Worm (Caenorhabditis elegans) whole organism, young adult: ENCODE results near the gene rabn-5.

Experiments used
- F10E7.11 ChIP-seq: sonication (generic microtip); optimal IDR thresholded peaks from 2 replicates; lab custom pipeline; 2017; ENCODE audit warnings: mild to moderate bottlenecking, missing genetic modification characterization, moderate library complexity, missing compliant biosample characterization
- F55B11.4 ChIP-seq: sonication (generic microtip); optimal IDR thresholded peaks from 2 replicates; lab custom pipeline; 2016; ENCODE audit warnings: missing compliant biosample characterization, missing genetic modification characterization, borderline replicate concordance; ENCODE audit not compliant: insufficient read depth
- Y53F4B.3 ChIP-seq: fragments of 200-800 bp; sonication (Bioruptor generic); IDR thresholded peaks from 2 replicates; pipeline ENCODE4 v1.3.6; 2022; ENCODE audit warnings: missing genetic modification reagents, missing genetic modification characterization, missing compliant biosample characterization
- Y53G8AR.9 ChIP-seq: fragments of 200-800 bp; sonication (Bioruptor generic); conservative IDR thresholded peaks from 2 replicates; pipeline ENCODE4 v1.3.6; 2022; ENCODE audit warnings: missing genetic modification reagents, missing genetic modification characterization, missing compliant biosample characterization
- ZK185.1 ChIP-seq: sonication (generic microtip); optimal IDR thresholded peaks from 2 replicates; lab custom pipeline; 2016; ENCODE audit warnings: mild to moderate bottlenecking, missing genetic modification characterization, missing compliant biosample characterization; ENCODE audit not compliant: poor library complexity, severe bottlenecking
- aptf-2 ChIP-seq: fragments of 200-800 bp; sonication (Bioruptor generic); conservative IDR thresholded peaks from 2 replicates; pipeline ENCODE4 v1.3.6; 2022; ENCODE audit warnings: missing genetic modification reagents, missing genetic modification characterization, missing compliant biosample characterization
- atf-7 ChIP-seq: sonication (generic microtip); optimal IDR thresholded peaks from 2 replicates; lab custom pipeline; 2017; ENCODE audit warnings: mild to moderate bottlenecking, missing genetic modification characterization, missing compliant biosample characterization
- attf-6 ChIP-seq: fragments of 200-800 bp; sonication (Bioruptor generic); IDR thresholded peaks from 2 replicates; pipeline ENCODE4 v1.3.6; 2022; ENCODE audit warnings: missing genetic modification reagents, missing genetic modification characterization, missing compliant biosample characterization
- bed-2 ChIP-seq: fragments of 200-800 bp; sonication (Bioruptor generic); IDR thresholded peaks from 2 replicates; pipeline ENCODE4 v1.3.6; 2022; ENCODE audit warnings: missing genetic modification reagents, missing genetic modification characterization, missing compliant biosample characterization
- cebp-1 ChIP-seq, 2 experiments: fragments of 200-800 bp in 1 of 2; sonication (Bioruptor generic) in 1 of 2; sonication (generic microtip) in 1 of 2; IDR thresholded peaks in 1 of 2; optimal IDR thresholded peaks in 1 of 2; 2 replicates each; pipeline versions ENCODE4 v1.3.6 to Lab custom; 2017 to 2022; ENCODE audit warnings: missing compliant biosample characterization in 2 of 2, missing genetic modification characterization in 2 of 2, mild to moderate bottlenecking in 1 of 2, missing genetic modification reagents in 1 of 2, moderate library complexity in 1 of 2
- ceh-27 ChIP-seq: fragments of 200-800 bp; sonication (Bioruptor generic); optimal IDR thresholded peaks from 2 replicates; lab custom pipeline; 2018; ENCODE audit warnings: mild to moderate bottlenecking, missing genetic modification characterization, moderate library complexity, missing compliant biosample characterization
- dox-1 ChIP-seq: fragments of 200-800 bp; sonication (Bioruptor generic); IDR thresholded peaks from 2 replicates; pipeline ENCODE4 v1.3.6; 2022; ENCODE audit warnings: missing genetic modification reagents, missing genetic modification characterization, missing compliant biosample characterization
- dpff-1 ChIP-seq: sonication (generic microtip); optimal IDR thresholded peaks from 2 replicates; lab custom pipeline; 2017; ENCODE audit warnings: mild to moderate bottlenecking, missing genetic modification characterization, missing compliant biosample characterization
- efl-1 ChIP-seq: fragments of 150-350 bp; optimal IDR thresholded peaks from 2 replicates; lab custom pipeline; 2014; ENCODE audit warnings: missing biosample characterization, missing genetic modification reagents, missing genetic modification characterization
- egrh-3 ChIP-seq: fragments of 200-800 bp; sonication (Bioruptor generic); IDR thresholded peaks from 2 replicates; pipeline ENCODE4 v1.3.6; 2022; ENCODE audit warnings: missing genetic modification reagents, missing genetic modification characterization, missing compliant biosample characterization
- lin-54 ChIP-seq: fragments of 200-800 bp; sonication (Bioruptor generic); optimal IDR thresholded peaks from 2 replicates; lab custom pipeline; 2018; ENCODE audit warnings: mild to moderate bottlenecking, missing genetic modification characterization, missing compliant biosample characterization
- lsl-1 ChIP-seq: fragments of 200-800 bp; sonication (Bioruptor generic); optimal IDR thresholded peaks from 2 replicates; lab custom pipeline; 2018; ENCODE audit warnings: mild to moderate bottlenecking, missing genetic modification characterization, moderate library complexity, missing compliant biosample characterization
- lsy-27 ChIP-seq: sonication (generic microtip); optimal IDR thresholded peaks from 2 replicates; lab custom pipeline; 2017; ENCODE audit warnings: missing genetic modification characterization, mild to moderate bottlenecking, missing compliant biosample characterization, antibody characterized with exemption, missing genotype, borderline replicate concordance; ENCODE audit not compliant: insufficient read depth
- madf-10 ChIP-seq: sonication (generic microtip); optimal IDR thresholded peaks from 2 replicates; lab custom pipeline; 2016; ENCODE audit warnings: mild to moderate bottlenecking, missing genetic modification characterization, missing compliant biosample characterization
- madf-3 ChIP-seq: fragments of 200-800 bp; sonication (Bioruptor generic); IDR thresholded peaks from 2 replicates; pipeline ENCODE4 v1.3.6; 2022; ENCODE audit warnings: missing genetic modification reagents, missing genetic modification characterization, missing compliant biosample characterization
- madf-6 ChIP-seq: fragments of 200-800 bp; sonication (Bioruptor generic); IDR thresholded peaks from 2 replicates; pipeline ENCODE4 v1.3.6; 2022; ENCODE audit warnings: missing genetic modification reagents, missing genetic modification characterization, missing compliant biosample characterization
- madf-8 ChIP-seq: fragments of 200-800 bp; sonication (Bioruptor generic); conservative IDR thresholded peaks from 2 replicates; pipeline ENCODE4 v1.3.6; 2022; ENCODE audit warnings: missing genetic modification reagents, missing genetic modification characterization, missing compliant biosample characterization
- nfya-1 ChIP-seq: sonication (generic microtip); optimal IDR thresholded peaks from 2 replicates; lab custom pipeline; 2017; ENCODE audit warnings: antibody characterized with exemption, missing compliant biosample characterization, missing genetic modification characterization, borderline replicate concordance; ENCODE audit not compliant: insufficient read depth
- nfya-2 ChIP-seq: fragments of 200-800 bp; sonication (Bioruptor generic); IDR thresholded peaks from 2 replicates; pipeline ENCODE4 v1.3.6; 2022; ENCODE audit warnings: missing genetic modification reagents, missing genetic modification characterization, missing compliant biosample characterization
- nhr-179 ChIP-seq: sonication (generic microtip); optimal IDR thresholded peaks from 2 replicates; lab custom pipeline; 2016; ENCODE audit warnings: mild to moderate bottlenecking, missing genetic modification characterization, missing compliant biosample characterization
- nhr-80 ChIP-seq: sonication (generic microtip); optimal IDR thresholded peaks from 2 replicates; lab custom pipeline; 2016; ENCODE audit warnings: missing genetic modification characterization, missing compliant biosample characterization
- pbrm-1 ChIP-seq: fragments of 200-800 bp; sonication (Bioruptor generic); IDR thresholded peaks from 2 replicates; pipeline ENCODE4 v1.3.6; 2022; ENCODE audit warnings: missing genetic modification reagents, missing genetic modification characterization, missing compliant biosample characterization
- rec-8 ChIP-seq, 2 experiments: sonication (generic microtip); optimal IDR thresholded peaks; 2 replicates each; lab custom pipeline; 2016; ENCODE audit warnings: mild to moderate bottlenecking in 2 of 2, missing genetic modification characterization in 2 of 2, missing genetic modification reagents in 2 of 2, missing genotype in 2 of 2, missing biosample characterization in 1 of 2, missing compliant biosample characterization in 1 of 2, moderate library complexity in 1 of 2
- sptf-2 ChIP-seq: fragments of 200-800 bp; sonication (Bioruptor generic); optimal IDR thresholded peaks from 2 replicates; lab custom pipeline; 2018; ENCODE audit warnings: mild to moderate bottlenecking, missing genetic modification characterization, missing compliant biosample characterization
- zfh-2 ChIP-seq: fragments of 200-800 bp; sonication (Bioruptor generic); conservative IDR thresholded peaks from 2 replicates; pipeline ENCODE4 v1.3.6; 2022; ENCODE audit warnings: missing genetic modification reagents, missing genetic modification characterization, missing compliant biosample characterization
- ztf-25 ChIP-seq: fragments of 200-800 bp; sonication (Bioruptor generic); IDR thresholded peaks from 2 replicates; pipeline ENCODE4 v1.3.6; 2022; ENCODE audit warnings: missing genetic modification reagents, missing genetic modification characterization, missing compliant biosample characterization
- ztf-26 ChIP-seq: sonication (generic microtip); optimal IDR thresholded peaks from 2 replicates; lab custom pipeline; 2017; ENCODE audit warnings: missing genetic modification characterization, missing compliant biosample characterization

Gene rabn-5

ce11 chrIII:5833376-5833775 is 31.0 kb upstream of the rabn-5 start, which contains the start of the genes R12B2.13 and mdt-15:
Gene R12B2.13 (minus strand): TSS chrIII:5833476.
Gene mdt-15 (minus strand): TSS chrIII:5833751.
- TF ChIP-seq sptf-2 (GFP tag; lab: Kevin White, UChicago) (no peak), nhr-80 (tag; lab: Kevin White, UChicago) (no peak), Y53F4B.3 (GFP tag; lab: Robert Waterston, UW) (no peak), ztf-25 (no peak), lin-54 (GFP tag; lab: Kevin White, UChicago) (no peak), pbrm-1 (0 out of 2 replicates have a peak, but pooled peaks have one; percentile 26), dox-1 (GFP tag; lab: Robert Waterston, UW) (no peak), nfya-1 (no peak), Y53G8AR.9 (GFP tag; lab: Robert Waterston, UW) (0 out of 2 replicates have a peak, but pooled peaks have one; percentile 41), ceh-27 (GFP tag; lab: Kevin White, UChicago) (no peak)

DNA sequence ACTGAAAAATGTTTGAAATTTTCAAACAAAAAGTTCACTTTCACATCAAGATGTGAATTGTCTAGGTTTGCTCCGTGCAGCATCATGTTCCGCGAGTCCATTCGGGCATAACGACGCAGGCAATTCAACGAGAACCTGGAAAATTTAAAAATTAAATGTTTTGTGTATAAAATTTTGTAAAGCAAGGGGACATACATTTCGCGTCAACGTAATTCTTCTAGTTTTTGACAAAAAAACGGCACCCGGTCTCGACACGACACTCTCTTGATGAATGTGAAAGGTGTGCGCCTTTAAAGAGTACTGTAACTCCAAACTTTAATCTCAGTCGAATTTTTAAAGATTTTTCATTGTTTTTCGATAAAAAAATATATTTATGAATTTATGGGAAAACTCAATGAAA is 30.3 kb upstream of the rabn-5 start, which contains the start of gene R12B2.6:
R12B2.6 (minus strand) TSS at position 101 of the 400 bp plus-strand sequence.
- TF ChIP-seq lsl-1 (GFP tag; lab: Kevin White, UChicago), result peak; percentile 52
- TF ChIP-seq dox-1 (GFP tag; lab: Robert Waterston, UW), result no peak

DNA sequence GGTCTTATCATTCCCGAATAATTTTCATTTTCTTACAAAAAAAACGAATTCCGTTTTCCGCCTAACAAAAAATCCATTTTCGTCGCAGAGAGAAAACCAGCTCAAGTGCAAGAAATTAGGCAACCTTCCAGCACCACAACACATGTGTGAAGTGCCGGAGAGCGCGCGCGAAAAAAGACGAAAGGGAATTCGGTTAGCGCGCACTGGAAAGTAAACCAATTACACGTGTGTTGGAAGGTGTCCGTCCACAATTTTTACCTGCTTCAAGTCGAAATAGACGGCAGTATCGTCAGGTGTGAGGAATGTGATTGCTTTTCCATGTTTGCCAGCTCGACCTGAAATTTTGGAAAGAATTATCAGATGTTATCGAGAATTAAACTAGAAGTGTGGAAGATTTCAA is 29.7 kb upstream of the rabn-5 start:
- TF ChIP-seq attf-6 (GFP tag; lab: Robert Waterston, UW), result no peak
- peak; percentile 42; the same call in 1 of the 2 replicates for TF ChIP-seq madf-6
- no peak for TF ChIP-seq madf-3 (GFP tag; lab: Robert Waterston, UW)
- TF ChIP-seq atf-7 (tag; lab: Kevin White, UChicago), result no peak
- no peak for TF ChIP-seq F55B11.4 (tag; lab: Kevin White, UChicago)
- no peak for TF ChIP-seq F10E7.11 (tag; lab: Kevin White, UChicago)
- TF ChIP-seq madf-8 (GFP tag; lab: Robert Waterston, UW), result peak; percentile 22; the same call in 1 of the 2 replicates
- TF ChIP-seq efl-1 (GFP tag; lab: Kevin White, UChicago), result peak; percentile 50
- no peak for TF ChIP-seq egrh-3 (GFP tag; lab: Robert Waterston, UW)
- no peak for TF ChIP-seq nhr-80 (tag; lab: Kevin White, UChicago)
- TF ChIP-seq Y53F4B.3 (GFP tag; lab: Robert Waterston, UW), result no peak

ce11 chrIII:5835163-5835871 is 29.0 kb upstream of the rabn-5 start:
- TF ChIP-seq rec-8 (tag; optimal IDR thresholded peaks at IDR 0.05; lab: Kevin White, UChicago) (no peak), madf-10 (tag; lab: Kevin White, UChicago) (no peak), Y53F4B.3 (GFP tag; lab: Robert Waterston, UW) (no peak), nhr-179 (tag; lab: Kevin White, UChicago) (no peak), nfya-2 (GFP tag; lab: Robert Waterston, UW) (no peak), lin-54 (GFP tag; lab: Kevin White, UChicago) (peak; percentile 8), nhr-80 (tag; lab: Kevin White, UChicago) (peak; percentile 87), lsy-27 (tag; lab: Kevin White, UChicago) (no peak), ZK185.1 (peak; percentile 36), ztf-26 (tag; lab: Kevin White, UChicago) (peak; percentile 35), attf-6 (GFP tag; lab: Robert Waterston, UW) (no peak), cebp-1 (GFP tag; IDR thresholded peaks at IDR 0.05; lab: Robert Waterston, UW) (no peak), cebp-1 (tag; optimal IDR thresholded peaks at IDR 0.05; lab: Kevin White, UChicago) (peak; percentile 24), bed-2 (no peak), aptf-2 (GFP tag; lab: Robert Waterston, UW) (no peak), dox-1 (GFP tag; lab: Robert Waterston, UW) (0 out of 2 replicates have a peak, but pooled peaks have one; percentile 17), zfh-2 (GFP tag; lab: Robert Waterston, UW) (peak; percentile 69), dpff-1 (tag; lab: Kevin White, UChicago) (no peak)
